Fruit fly (Drosophila melanogaster) whole organism, embryonic: Measurements from ENCODE around the gene SPH93.

Experiments
- CG12071 ChIP-seq: fragments of 200-800 bp; sonication (Bioruptor generic); optimal IDR thresholded peaks from 3 replicates; lab custom pipeline; 2018; ENCODE audit warnings: missing biosample characterization, mild to moderate bottlenecking, missing genetic modification characterization
- CG1233 ChIP-seq: fragments of 200-800 bp; sonication (Bioruptor generic); optimal IDR thresholded peaks from 4 replicates; lab custom pipeline; 2018; ENCODE audit warnings: missing biosample characterization, mild to moderate bottlenecking, missing genetic modification characterization
- CG12391 ChIP-seq: fragments of 200-800 bp; sonication (Bioruptor generic); optimal IDR thresholded peaks from 3 replicates; lab custom pipeline; 2018; ENCODE audit warnings: missing biosample characterization, mild to moderate bottlenecking, missing genetic modification characterization, moderate library complexity
- CG12769 ChIP-seq: fragments of 200-800 bp; sonication (Bioruptor generic); optimal IDR thresholded peaks from 2 replicates; lab custom pipeline; 2019; ENCODE audit warnings: missing biosample characterization, mild to moderate bottlenecking, missing genetic modification characterization, moderate library complexity
- CG1603 ChIP-seq: fragments of 200-800 bp; sonication (Bioruptor generic); optimal IDR thresholded peaks from 2 replicates; lab custom pipeline; 2019; ENCODE audit warnings: missing biosample characterization, mild to moderate bottlenecking, missing genetic modification characterization, moderate library complexity
- CG16815 ChIP-seq: fragments of 200-800 bp; sonication (Bioruptor generic); optimal IDR thresholded peaks from 3 replicates; lab custom pipeline; 2017; ENCODE audit warnings: missing biosample characterization, mild to moderate bottlenecking, missing genetic modification characterization
- CG18011 ChIP-seq: fragments of 200-800 bp; sonication (Bioruptor generic); optimal IDR thresholded peaks from 2 replicates; lab custom pipeline; 2017; ENCODE audit warnings: missing biosample characterization, missing genetic modification characterization, mild to moderate bottlenecking, moderate library complexity, missing genotype
- CG2129 ChIP-seq: fragments of 200-800 bp; sonication (Bioruptor generic); IDR thresholded peaks from 2 replicates; pipeline ENCODE4 v1.3.6; 2022; ENCODE audit warnings: missing biosample characterization, missing genetic modification characterization; ENCODE audit not compliant: partially characterized antibody
- CG2678 ChIP-seq: fragments of 200-800 bp; sonication (Bioruptor generic); optimal IDR thresholded peaks from 3 replicates; lab custom pipeline; 2019; ENCODE audit warnings: missing biosample characterization, mild to moderate bottlenecking, missing genetic modification characterization, moderate library complexity
- CG2889 ChIP-seq: fragments of 200-800 bp; sonication (Bioruptor generic); IDR thresholded peaks from 3 replicates; pipeline ENCODE4 v1.3.6; 2022; ENCODE audit warnings: missing biosample characterization, missing genetic modification characterization
- CG3281 ChIP-seq: fragments of 200-800 bp; sonication (Bioruptor generic); optimal IDR thresholded peaks from 3 replicates; lab custom pipeline; 2017; ENCODE audit warnings: missing biosample characterization, mild to moderate bottlenecking, missing genetic modification characterization
- CG42726 ChIP-seq: fragments of 200-800 bp; sonication (Bioruptor generic); IDR thresholded peaks from 2 replicates; pipeline ENCODE4 v1.3.6; 2022; ENCODE audit warnings: missing biosample characterization, missing genetic modification characterization; ENCODE audit not compliant: partially characterized antibody
- CG4854 ChIP-seq: fragments of 200-800 bp; sonication (Bioruptor generic); optimal IDR thresholded peaks from 2 replicates; lab custom pipeline; 2016; ENCODE audit warnings: missing biosample characterization, missing genetic modification characterization, inconsistent platforms
- CG9932 ChIP-seq: fragments of 200-800 bp; sonication (Bioruptor generic); IDR thresholded peaks from 2 replicates; pipeline ENCODE4 v1.3.6; 2022; ENCODE audit warnings: missing biosample characterization, missing genetic modification characterization
- CrebB ChIP-seq: fragments of 200-800 bp; sonication (Bioruptor generic); optimal IDR thresholded peaks from 3 replicates; lab custom pipeline; 2018; ENCODE audit warnings: missing biosample characterization, mild to moderate bottlenecking, missing genetic modification characterization
- Dad ChIP-seq: fragments of 200-800 bp; sonication (Bioruptor generic); optimal IDR thresholded peaks from 3 replicates; lab custom pipeline; 2016; ENCODE audit warnings: missing biosample characterization, missing genetic modification characterization
- Deaf1 ChIP-seq: fragments of 200-800 bp; optimal IDR thresholded peaks from 3 replicates; lab custom pipeline; 2019; ENCODE audit warnings: missing biosample characterization, mild to moderate bottlenecking, missing genetic modification characterization, moderate library complexity
- Dref ChIP-seq: fragments of 200-800 bp; sonication (Bioruptor generic); IDR thresholded peaks from 2 replicates; pipeline ENCODE4 v1.3.6; 2022; ENCODE audit warnings: missing biosample characterization, missing genetic modification characterization
- Fer2 ChIP-seq: fragments of 200-800 bp; sonication (Bioruptor generic); optimal IDR thresholded peaks from 2 replicates; lab custom pipeline; 2018; ENCODE audit warnings: missing biosample characterization, mild to moderate bottlenecking, missing genetic modification characterization, moderate library complexity
- HLHmδ ChIP-seq: fragments of 200-800 bp; sonication (Bioruptor generic); optimal IDR thresholded peaks from 2 replicates; lab custom pipeline; 2018; ENCODE audit warnings: missing biosample characterization, mild to moderate bottlenecking, missing genetic modification characterization, moderate library complexity
- HmgD ChIP-seq: fragments of 200-800 bp; sonication (Bioruptor generic); optimal IDR thresholded peaks from 3 replicates; lab custom pipeline; 2016; ENCODE audit warnings: missing biosample characterization, missing genetic modification characterization
- Hmr ChIP-seq: fragments of 200-800 bp; sonication (Bioruptor generic); optimal IDR thresholded peaks from 3 replicates; lab custom pipeline; 2017; ENCODE audit warnings: mild to moderate bottlenecking, missing biosample characterization, missing genetic modification reagents, missing genetic modification characterization
- Hr51 ChIP-seq, 2 experiments: fragments of 200-800 bp; sonication (Bioruptor generic); optimal IDR thresholded peaks; 2 replicates in 1 of 2; 3 replicates in 1 of 2; lab custom pipeline; 2016 to 2018; ENCODE audit warnings: missing biosample characterization in 2 of 2, missing genetic modification characterization in 2 of 2, mild to moderate bottlenecking in 1 of 2, moderate library complexity in 1 of 2
- Lim3 ChIP-seq: fragments of 200-800 bp; sonication (Bioruptor generic); IDR thresholded peaks from 2 replicates; pipeline ENCODE4 v1.3.6; 2022; ENCODE audit warnings: missing biosample characterization, missing genetic modification characterization
- MESR4 ChIP-seq: fragments of 200-800 bp; sonication (Bioruptor generic); optimal IDR thresholded peaks from 2 replicates; lab custom pipeline; 2018; ENCODE audit warnings: missing biosample characterization, mild to moderate bottlenecking, missing genetic modification characterization, moderate library complexity
- Myb ChIP-seq: fragments of 200-800 bp; sonication (Bioruptor generic); optimal IDR thresholded peaks from 2 replicates; lab custom pipeline; 2016; ENCODE audit warnings: missing biosample characterization, missing genetic modification characterization
- NK7.1 ChIP-seq: fragments of 200-800 bp; sonication (Bioruptor generic); optimal IDR thresholded peaks from 3 replicates; lab custom pipeline; 2016; ENCODE audit warnings: missing biosample characterization, missing genetic modification characterization
- Scr ChIP-seq: fragments of 200-800 bp; sonication (Bioruptor generic); IDR thresholded peaks from 2 replicates; pipeline ENCODE4 v1.3.6; 2022; ENCODE audit warnings: missing biosample characterization, missing genetic modification characterization; ENCODE audit not compliant: partially characterized antibody
- ab ChIP-seq: fragments of 200-800 bp; sonication (Bioruptor generic); optimal IDR thresholded peaks from 2 replicates; lab custom pipeline; 2016; ENCODE audit warnings: missing biosample characterization, missing genetic modification characterization
- ase ChIP-seq: fragments of 200-800 bp; sonication (Bioruptor generic); IDR thresholded peaks from 3 replicates; pipeline ENCODE4 v1.3.6; 2022; ENCODE audit warnings: missing biosample characterization, missing genetic modification characterization
- chm ChIP-seq: fragments of 200-800 bp; sonication (Bioruptor generic); IDR thresholded peaks from 2 replicates; pipeline ENCODE4 v1.3.6; 2022; ENCODE audit warnings: missing biosample characterization, missing genetic modification characterization
- crc ChIP-seq: fragments of 200-800 bp; sonication (Bioruptor generic); optimal IDR thresholded peaks from 2 replicates; lab custom pipeline; 2016; ENCODE audit warnings: missing biosample characterization, missing genetic modification characterization
- danr ChIP-seq: fragments of 200-800 bp; sonication (Bioruptor generic); IDR thresholded peaks from 2 replicates; pipeline ENCODE4 v1.3.6; 2022; ENCODE audit warnings: missing biosample characterization, missing genetic modification characterization
- gfzf ChIP-seq: fragments of 200-800 bp; sonication (Bioruptor generic); optimal IDR thresholded peaks from 2 replicates; lab custom pipeline; 2016; ENCODE audit warnings: missing biosample characterization, mild to moderate bottlenecking, missing genetic modification characterization, moderate library complexity
- her ChIP-seq: fragments of 200-800 bp; sonication (Bioruptor generic); optimal IDR thresholded peaks from 2 replicates; lab custom pipeline; 2016; ENCODE audit warnings: missing biosample characterization, missing genetic modification characterization
- inv ChIP-seq: fragments of 200-800 bp; sonication (Bioruptor generic); IDR thresholded peaks from 2 replicates; pipeline ENCODE4 v1.3.6; 2022; ENCODE audit warnings: missing biosample characterization, missing genetic modification characterization; ENCODE audit not compliant: partially characterized antibody
- mld ChIP-seq: fragments of 200-800 bp; sonication (Bioruptor generic); IDR thresholded peaks from 3 replicates; pipeline ENCODE4 v1.3.6; 2022; ENCODE audit warnings: missing biosample characterization, missing genetic modification characterization; ENCODE audit not compliant: partially characterized antibody
- nerfin-1 ChIP-seq: fragments of 200-800 bp; sonication (Bioruptor generic); optimal IDR thresholded peaks from 3 replicates; lab custom pipeline; 2019; ENCODE audit warnings: missing biosample characterization, mild to moderate bottlenecking, missing genetic modification characterization, moderate library complexity
- oc ChIP-seq: fragments of 200-800 bp; sonication (Bioruptor generic); optimal IDR thresholded peaks from 2 replicates; lab custom pipeline; 2018; ENCODE audit warnings: missing biosample characterization, mild to moderate bottlenecking, missing genetic modification characterization, moderate library complexity
- onecut ChIP-seq: fragments of 200-800 bp; sonication (Bioruptor generic); IDR thresholded peaks from 2 replicates; pipeline ENCODE4 v1.3.6; 2022; ENCODE audit warnings: missing biosample characterization, missing genetic modification characterization
- pum ChIP-seq: fragments of 200-800 bp; sonication (Bioruptor generic); optimal IDR thresholded peaks from 2 replicates; lab custom pipeline; 2016; ENCODE audit warnings: missing biosample characterization, missing genetic modification characterization
- ro ChIP-seq: fragments of 200-800 bp; sonication (Bioruptor generic); IDR thresholded peaks from 2 replicates; pipeline ENCODE4 v1.3.6; 2022; ENCODE audit warnings: missing biosample characterization, missing genetic modification characterization
- salm ChIP-seq: fragments of 200-800 bp; sonication (Bioruptor generic); optimal IDR thresholded peaks from 2 replicates; lab custom pipeline; 2018; ENCODE audit warnings: missing biosample characterization, mild to moderate bottlenecking, missing genetic modification characterization
- seq ChIP-seq: fragments of 200-800 bp; sonication (Bioruptor generic); IDR thresholded peaks from 2 replicates; pipeline ENCODE4 v1.3.6; 2022; ENCODE audit warnings: missing biosample characterization, missing genetic modification characterization
- shn ChIP-seq: fragments of 200-800 bp; sonication (Bioruptor generic); optimal IDR thresholded peaks from 3 replicates; lab custom pipeline; 2016; ENCODE audit warnings: missing biosample characterization, missing genetic modification characterization
- stwl ChIP-seq: fragments of 200-800 bp; sonication (Bioruptor generic); optimal IDR thresholded peaks from 3 replicates; lab custom pipeline; 2018; ENCODE audit warnings: missing biosample characterization, mild to moderate bottlenecking, missing genetic modification characterization, moderate library complexity
- trh ChIP-seq: fragments of 200-800 bp; sonication (Bioruptor generic); optimal IDR thresholded peaks from 2 replicates; lab custom pipeline; 2016; ENCODE audit warnings: missing biosample characterization, missing genetic modification characterization
- unc-4 ChIP-seq: fragments of 200-800 bp; sonication (Bioruptor generic); IDR thresholded peaks from 2 replicates; pipeline ENCODE4 v1.3.6; 2022; ENCODE audit warnings: missing biosample characterization, missing genetic modification characterization; ENCODE audit not compliant: partially characterized antibody
- vvl ChIP-seq: fragments of 200-800 bp; sonication (Bioruptor generic); IDR thresholded peaks from 2 replicates; pipeline ENCODE4 v1.3.6; 2022; ENCODE audit warnings: missing biosample characterization, missing genetic modification characterization
- z ChIP-seq: fragments of 200-800 bp; sonication (Bioruptor generic); IDR thresholded peaks from 3 replicates; pipeline ENCODE4 v1.3.6; 2022; ENCODE audit warnings: missing biosample characterization, missing genetic modification characterization
- zen ChIP-seq: fragments of 200-800 bp; sonication (Bioruptor generic); optimal IDR thresholded peaks from 3 replicates; lab custom pipeline; 2018; ENCODE audit warnings: missing biosample characterization, mild to moderate bottlenecking, missing genetic modification characterization, moderate library complexity

SPH93 gene

DNA sequence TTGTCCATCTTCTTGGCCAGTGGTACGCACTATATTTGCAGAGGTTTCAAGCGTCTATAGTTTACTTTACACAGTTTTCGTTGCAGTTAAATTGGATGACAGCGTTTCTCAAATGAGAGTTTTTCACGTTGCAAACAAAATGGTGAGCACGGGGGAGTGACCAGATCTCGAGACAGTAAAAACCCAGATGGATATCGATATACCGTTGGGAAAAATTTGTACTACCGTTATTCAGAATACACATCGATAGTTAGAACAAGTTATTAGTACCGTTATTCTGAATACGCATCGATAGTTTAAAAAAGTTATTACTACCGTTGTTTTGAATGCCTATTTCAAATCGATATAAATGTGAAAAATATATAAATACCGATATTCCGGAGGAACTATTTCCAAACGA, 22.0 kb upstream of the SPH93 start, which contains the start of gene cass (continued):
- TF ChIP-seq Hr51 (GFP tag; optimal IDR thresholded peaks at IDR 0.05; lab: Kevin White, UChicago) = no peak
- no peak for TF ChIP-seq vvl (GFP tag; lab: Robert Waterston, UW)
- no peak for TF ChIP-seq CG3281 (GFP tag; lab: Kevin White, UChicago)
- TF ChIP-seq CG12769 = no peak
- no peak for TF ChIP-seq CrebB (tag; lab: Kevin White, UChicago)
- TF ChIP-seq CG1603 (tag; lab: Kevin White, UChicago) = peak; percentile 75
- TF ChIP-seq oc (tag; lab: Kevin White, UChicago) = no peak
- TF ChIP-seq ab (GFP tag; lab: Kevin White, UChicago) = no peak
- TF ChIP-seq CG2678 = no peak
- no peak for TF ChIP-seq NK7.1 (GFP tag; lab: Kevin White, UChicago)
- TF ChIP-seq zen (tag; lab: Kevin White, UChicago) = peak; percentile 52
- no peak for TF ChIP-seq Dad (GFP tag; lab: Kevin White, UChicago)
- TF ChIP-seq shn (GFP tag; lab: Kevin White, UChicago) = no peak
- TF ChIP-seq CG1233 = no peak
- TF ChIP-seq nerfin-1 (tag; lab: Kevin White, UChicago) = peak; percentile 45
- no peak for TF ChIP-seq CG12071 (GFP tag; lab: Kevin White, UChicago)
- peak; percentile 93 for TF ChIP-seq unc-4 (GFP tag; lab: Robert Waterston, UW)
- peak; percentile 13 for TF ChIP-seq Deaf1
- no peak for TF ChIP-seq Lim3
- no peak for TF ChIP-seq onecut (GFP tag; lab: Robert Waterston, UW)
- no peak for TF ChIP-seq Fer2 (tag; lab: Kevin White, UChicago)
- TF ChIP-seq CG2129 (GFP tag; lab: Robert Waterston, UW) = peak; percentile 83
- TF ChIP-seq seq (GFP tag; lab: Robert Waterston, UW) = no peak
- TF ChIP-seq HmgD (GFP tag; lab: Kevin White, UChicago) = peak; percentile 18
- TF ChIP-seq CG2889 (GFP tag; lab: Robert Waterston, UW) = no peak
- peak; percentile 88 for TF ChIP-seq mld (GFP tag; lab: Robert Waterston, UW)
- TF ChIP-seq Hmr = peak; percentile 37
- peak; percentile 92 for TF ChIP-seq stwl (tag; lab: Kevin White, UChicago)
- peak; percentile 93 for TF ChIP-seq MESR4
- peak; percentile 86 for TF ChIP-seq Dref (GFP tag; lab: Robert Waterston, UW)
- no peak for TF ChIP-seq chm
- peak; percentile 85 for TF ChIP-seq inv (GFP tag; lab: Robert Waterston, UW)
- peak; percentile 94 for TF ChIP-seq CG42726 (GFP tag; lab: Robert Waterston, UW)
- peak; percentile 88 for TF ChIP-seq gfzf (GFP tag; lab: Kevin White, UChicago)
- peak; percentile 38 for TF ChIP-seq her (GFP tag; lab: Kevin White, UChicago)
- no peak for TF ChIP-seq danr (GFP tag; lab: Robert Waterston, UW)
- no peak for TF ChIP-seq CG18011 (GFP tag; lab: Kevin White, UChicago)
- TF ChIP-seq pum (GFP tag; lab: Kevin White, UChicago) = no peak
- no peak for TF ChIP-seq ro
- TF ChIP-seq CG4854 (GFP tag; lab: Kevin White, UChicago) = no peak
- TF ChIP-seq CG16815 (GFP tag; lab: Kevin White, UChicago) = no peak
- TF ChIP-seq CG9932 (GFP tag; lab: Robert Waterston, UW) = no peak; the same call in 1 of the 2 replicates
- no peak for TF ChIP-seq crc (GFP tag; lab: Kevin White, UChicago)
- no peak for TF ChIP-seq trh (GFP tag; lab: Kevin White, UChicago)
- no peak for TF ChIP-seq ase (GFP tag; lab: Robert Waterston, UW)
- TF ChIP-seq salm (tag; lab: Kevin White, UChicago) = no peak
- no peak for TF ChIP-seq z (GFP tag; lab: Robert Waterston, UW)
- no peak for TF ChIP-seq HLHmδ (GFP tag; lab: Kevin White, UChicago)
- TF ChIP-seq CG12391 (tag; lab: Kevin White, UChicago) = peak; percentile 4
- peak; percentile 93 for TF ChIP-seq Scr (GFP tag; lab: Robert Waterston, UW)
- TF ChIP-seq Myb (GFP tag; lab: Kevin White, UChicago) = peak; percentile 88
